Fruit fly (Drosophila melanogaster): ENCODE data around the gene CG32816.
A peak's percentile ranks its signal among the peaks of the same experiment; 100 is the strongest.

The CG32816 gene

DNA sequence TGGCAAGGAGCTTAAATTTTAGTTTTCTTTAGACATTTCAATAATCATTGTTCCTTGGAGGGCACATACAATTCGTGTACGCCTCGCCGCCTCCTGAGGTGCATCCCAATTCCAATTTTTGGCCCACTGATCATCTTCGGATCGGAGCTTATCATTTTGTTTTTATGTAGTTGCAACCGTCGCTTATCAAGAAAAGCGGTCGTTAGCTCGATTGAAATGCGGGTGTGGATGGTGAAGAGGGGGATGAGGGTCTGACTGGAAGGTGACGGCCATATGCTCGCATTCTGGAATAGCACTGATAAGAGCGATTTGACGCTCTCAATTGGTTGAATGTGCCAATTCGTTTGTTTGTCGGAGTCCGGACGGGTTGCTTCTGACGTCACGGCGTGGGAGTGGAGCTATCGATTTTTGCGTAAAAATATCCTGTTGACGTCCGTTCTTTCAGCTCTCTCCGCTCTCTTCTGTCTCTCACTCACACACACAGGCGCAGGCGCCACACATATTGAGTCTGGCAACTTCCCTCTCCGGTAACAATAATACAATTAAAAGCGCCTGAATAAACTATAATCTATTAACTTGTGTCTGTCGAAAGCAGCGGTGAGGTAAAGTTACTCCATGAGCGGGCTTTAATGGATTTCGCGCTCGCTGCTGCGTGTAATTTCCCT, 28.5 kb upstream of the CG32816 start:
- peak; percentile 74 for TF ChIP-seq EcR (GFP tag; optimal IDR thresholded peaks at IDR 0.05)
- no peak for TF ChIP-seq CG9948 (tag; optimal IDR thresholded peaks at IDR 0.05)

DNA sequence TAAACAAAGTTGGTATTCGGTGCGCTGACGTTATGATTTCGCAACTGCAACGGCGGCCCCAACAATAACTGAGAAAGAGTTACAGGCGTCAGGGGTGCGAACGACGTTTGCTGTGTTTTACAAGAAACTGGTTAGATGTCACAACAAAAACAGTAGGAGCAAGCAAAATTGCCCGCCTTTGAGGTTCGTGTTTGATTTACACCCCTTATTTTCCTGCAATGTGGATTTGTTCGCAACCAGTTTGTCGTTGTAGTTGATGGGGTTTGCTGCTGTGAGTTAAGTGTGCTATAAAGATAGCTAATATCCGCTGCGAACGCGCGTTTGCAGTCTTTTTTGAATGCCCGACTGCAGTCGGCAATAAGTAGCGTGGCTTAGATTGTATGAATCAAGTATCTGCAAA, 27.9 kb upstream of the CG32816 start:
- TF ChIP-seq CG13204 (GFP tag; optimal IDR thresholded peaks at IDR 0.05): no peak
- TF ChIP-seq fd96Ca (GFP tag; IDR thresholded peaks at IDR 0.05): 0 out of 3 replicates have a peak, but pooled peaks have one; percentile 18
- 0 out of 3 replicates have a peak, but pooled peaks have one; percentile 21 for TF ChIP-seq CG4496 (GFP tag; IDR thresholded peaks at IDR 0.05)

DNA sequence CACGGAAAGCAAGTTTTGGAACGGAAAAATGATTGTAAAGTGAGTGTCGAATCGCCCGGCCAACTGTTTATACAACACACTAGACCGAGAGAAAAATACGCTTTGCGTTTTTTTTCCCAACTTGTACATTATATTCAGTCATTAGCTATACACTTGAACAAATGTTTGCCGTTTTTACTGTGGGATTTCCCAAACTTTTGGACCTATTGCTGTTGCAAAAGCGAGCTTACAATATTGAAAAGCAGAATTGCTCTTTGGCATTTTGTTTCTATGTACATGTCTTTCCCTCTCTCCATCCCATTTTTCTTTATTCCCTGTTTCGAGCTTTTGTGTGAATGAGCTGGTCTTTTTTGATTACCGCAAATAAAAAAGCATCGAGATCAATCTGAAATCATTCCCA, 26.9 kb upstream of the CG32816 start:
- TF ChIP-seq Snoo (tag; optimal IDR thresholded peaks at IDR 0.05) (no peak), CG4496 (GFP tag; IDR thresholded peaks at IDR 0.05) (no peak), EcR (GFP tag; optimal IDR thresholded peaks at IDR 0.05) (no peak), CG8159 (tag; optimal IDR thresholded peaks at IDR 0.05) (no peak), CG15710 (tag; optimal IDR thresholded peaks at IDR 0.05) (no peak), CG34367 (tag; optimal IDR thresholded peaks at IDR 0.05) (no peak), CG32121 (GFP tag; IDR thresholded peaks at IDR 0.05) (no peak), CG13204 (GFP tag; optimal IDR thresholded peaks at IDR 0.05) (no peak), rn (GFP tag; IDR thresholded peaks at IDR 0.05) (no peak), fd96Ca (GFP tag; IDR thresholded peaks at IDR 0.05) (no peak), CG17806 (tag; optimal IDR thresholded peaks at IDR 0.05) (no peak), CG12605 (GFP tag; IDR thresholded peaks at IDR 0.05) (no peak), D1 (tag; optimal IDR thresholded peaks at IDR 0.05) (no peak), CG10348 (GFP tag; IDR thresholded peaks at IDR 0.05) (no peak), Ets98B (GFP tag; IDR thresholded peaks at IDR 0.05) (no peak), gl (tag; optimal IDR thresholded peaks at IDR 0.05) (no peak)

DNA sequence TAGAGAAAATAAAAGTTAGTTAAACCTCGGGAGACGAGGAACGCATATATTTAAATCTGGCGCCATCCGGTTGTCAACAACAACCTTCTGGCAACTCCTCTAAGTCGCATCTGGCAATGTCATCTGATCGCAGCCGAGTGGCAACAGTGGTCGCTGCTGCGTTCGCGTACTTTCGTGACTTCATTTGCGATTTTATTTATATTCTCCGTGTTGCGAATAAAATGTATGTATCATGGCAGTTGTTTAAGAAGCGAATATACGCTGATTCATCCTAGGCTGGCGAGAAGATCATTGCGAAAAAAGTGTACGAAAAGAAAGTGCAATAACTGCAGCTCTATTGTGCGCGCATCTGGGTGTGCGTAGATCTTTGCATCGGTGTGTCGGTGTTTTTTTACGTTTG, 25.8 kb upstream of the CG32816 start, which contains the start of gene svr:
svr (plus strand) TSS at position 121 of the 400 bp plus-strand sequence.
- TF ChIP-seq EcR (GFP tag; optimal IDR thresholded peaks at IDR 0.05): peak; percentile 40
- TF ChIP-seq Pif1A (GFP tag; optimal IDR thresholded peaks at IDR 0.05): no peak

DNA sequence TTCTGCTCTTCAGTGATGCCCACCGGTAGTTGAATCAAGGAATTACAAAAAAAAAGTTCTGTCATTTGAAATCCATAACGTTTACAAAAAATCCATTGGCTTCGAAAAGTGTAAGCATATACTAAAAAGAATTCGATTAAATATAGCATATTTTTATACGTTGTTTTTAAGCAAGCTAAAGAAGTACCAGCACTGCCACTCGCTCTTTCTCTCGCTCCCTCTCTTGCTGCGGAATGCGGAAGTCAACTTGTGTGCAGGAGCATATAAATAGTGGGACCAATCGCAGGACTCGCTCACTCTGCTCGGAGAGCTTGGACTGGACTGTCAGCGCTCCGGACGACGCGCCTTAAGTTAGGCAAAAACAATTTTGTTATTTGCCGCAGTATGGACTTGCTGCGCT, 24.1 kb upstream of the CG32816 start, which contains the start of gene CG17778:
CG17778 (plus strand) TSS at position 8 of the 400 bp plus-strand sequence.
- TF ChIP-seq fd96Ca (GFP tag; IDR thresholded peaks at IDR 0.05): 0 out of 3 replicates have a peak, but pooled peaks have one; percentile 28
- TF ChIP-seq CG17806 (tag; optimal IDR thresholded peaks at IDR 0.05): peak; percentile 2
- no peak for TF ChIP-seq CG34367 (tag; optimal IDR thresholded peaks at IDR 0.05)
- TF ChIP-seq Ets98B (GFP tag; IDR thresholded peaks at IDR 0.05): peak; percentile 14; the same call in 1 of the 2 replicates

DNA sequence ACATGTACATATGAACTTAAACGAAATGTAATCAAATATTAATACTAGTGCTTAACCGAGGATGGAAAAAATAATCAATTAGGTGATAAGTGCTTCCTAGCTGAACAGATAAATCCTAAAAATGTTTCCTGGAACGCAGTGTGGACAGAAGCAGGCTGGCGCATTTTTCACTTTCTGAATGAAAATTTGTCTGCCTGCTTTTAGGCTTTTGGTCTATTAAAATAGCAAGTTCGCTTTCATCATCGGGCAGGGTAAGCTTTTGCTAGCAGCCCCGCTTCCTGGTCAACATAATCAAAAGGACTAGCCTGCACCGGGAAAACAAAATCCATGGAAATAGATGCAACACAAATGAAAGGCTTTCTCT, 23.6 kb upstream of the CG32816 start:
- TF ChIP-seq CG32121 (GFP tag; IDR thresholded peaks at IDR 0.05): no peak
- TF ChIP-seq rn (GFP tag; IDR thresholded peaks at IDR 0.05): no peak
- TF ChIP-seq CG14655 (GFP tag; optimal IDR thresholded peaks at IDR 0.05): no peak
- TF ChIP-seq CG12605 (GFP tag; IDR thresholded peaks at IDR 0.05): no peak
- TF ChIP-seq gl (tag; optimal IDR thresholded peaks at IDR 0.05): no peak
- no peak for TF ChIP-seq Pif1A (GFP tag; optimal IDR thresholded peaks at IDR 0.05)
- TF ChIP-seq Snoo (tag; optimal IDR thresholded peaks at IDR 0.05): no peak
- no peak for TF ChIP-seq CG13204 (GFP tag; optimal IDR thresholded peaks at IDR 0.05)
- no peak for TF ChIP-seq Ets98B (GFP tag; IDR thresholded peaks at IDR 0.05)
- TF ChIP-seq D1 (tag; optimal IDR thresholded peaks at IDR 0.05): no peak
- TF ChIP-seq EcR (GFP tag; optimal IDR thresholded peaks at IDR 0.05): no peak
- TF ChIP-seq CG8301 (tag; optimal IDR thresholded peaks at IDR 0.05): no peak
- TF ChIP-seq Pif1B (GFP tag; optimal IDR thresholded peaks at IDR 0.05): no peak
- TF ChIP-seq CG4496 (GFP tag; IDR thresholded peaks at IDR 0.05): no peak
- TF ChIP-seq CG34367 (tag; optimal IDR thresholded peaks at IDR 0.05): no peak
- no peak for TF ChIP-seq CG15710 (tag; optimal IDR thresholded peaks at IDR 0.05)
- no peak for TF ChIP-seq CG8159 (tag; optimal IDR thresholded peaks at IDR 0.05)
- no peak for TF ChIP-seq fd96Ca (GFP tag; IDR thresholded peaks at IDR 0.05)
- TF ChIP-seq CG9948 (tag; optimal IDR thresholded peaks at IDR 0.05): no peak

DNA sequence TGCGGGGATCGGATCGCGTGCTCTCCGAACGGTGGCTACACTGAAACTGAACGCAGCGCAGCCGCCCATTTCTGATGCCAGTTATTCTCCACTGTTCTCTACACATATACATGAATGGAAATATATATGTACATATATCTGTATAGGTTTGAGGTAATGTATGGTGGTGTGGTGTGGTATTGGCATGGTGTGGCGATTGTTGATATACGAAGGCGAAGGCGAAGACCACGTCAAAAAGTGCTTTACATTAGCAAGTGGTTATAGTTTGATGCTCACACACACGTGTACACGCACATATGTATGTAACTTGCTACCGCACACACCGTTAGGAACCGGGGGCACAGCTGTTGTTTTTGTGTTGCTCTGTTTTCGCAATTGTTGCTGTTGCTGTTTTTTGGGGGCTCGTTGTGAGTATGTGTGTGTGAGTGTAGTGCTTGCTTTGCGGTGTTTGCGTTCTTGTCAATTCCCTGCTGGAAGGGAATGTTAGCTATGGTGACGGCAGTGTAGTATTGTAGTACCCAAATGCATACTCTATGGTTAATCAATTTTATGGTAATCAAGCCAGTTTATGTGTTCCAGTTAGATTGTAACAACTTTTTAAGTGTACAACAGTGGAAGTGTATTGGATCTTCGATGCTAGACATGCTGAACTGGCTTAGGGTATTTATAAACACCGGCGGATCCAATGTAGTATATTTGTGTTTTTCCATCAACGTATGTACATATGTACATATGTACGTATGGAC, 23.1 kb upstream of the CG32816 start, which contains the start of gene CG17896:
CG17896 (minus strand) TSS at position 51 of the 746 bp plus-strand sequence.
- TF ChIP-seq CG34367 (tag; optimal IDR thresholded peaks at IDR 0.05) (peak; percentile 98), CG9948 (tag; optimal IDR thresholded peaks at IDR 0.05) (peak; percentile 97), EcR (GFP tag; optimal IDR thresholded peaks at IDR 0.05) (peak; percentile 31), Pif1A (GFP tag; optimal IDR thresholded peaks at IDR 0.05) (peak; percentile 98), Pif1B (GFP tag; optimal IDR thresholded peaks at IDR 0.05) (peak; percentile 98), CG32121 (GFP tag; IDR thresholded peaks at IDR 0.05) (peak; percentile 97), CG8159 (tag; optimal IDR thresholded peaks at IDR 0.05) (peak; percentile 96), fd96Ca (GFP tag; IDR thresholded peaks at IDR 0.05) (peak; percentile 99), CG4496 (GFP tag; IDR thresholded peaks at IDR 0.05) (peak; percentile 99), gl (tag; optimal IDR thresholded peaks at IDR 0.05) (peak; percentile 97), CG15710 (tag; optimal IDR thresholded peaks at IDR 0.05) (peak; percentile 98), CG12605 (GFP tag; IDR thresholded peaks at IDR 0.05) (peak; percentile 98), CG10348 (GFP tag; IDR thresholded peaks at IDR 0.05) (peak; percentile 95), rn (GFP tag; IDR thresholded peaks at IDR 0.05) (peak; percentile 96), D1 (tag; optimal IDR thresholded peaks at IDR 0.05) (no peak), CG14655 (GFP tag; optimal IDR thresholded peaks at IDR 0.05) (peak; percentile 99), CG17806 (tag; optimal IDR thresholded peaks at IDR 0.05) (peak; percentile 97), Snoo (tag; optimal IDR thresholded peaks at IDR 0.05) (peak; percentile 94), Ets98B (GFP tag; IDR thresholded peaks at IDR 0.05) (peak; percentile 99), CG13204 (GFP tag; optimal IDR thresholded peaks at IDR 0.05) (peak; percentile 86), CG8301 (tag; optimal IDR thresholded peaks at IDR 0.05) (peak; percentile 99)

Measured in whole organism, pupa.